Fruit fly (Drosophila melanogaster) whole organism: ENCODE data around the gene Ugt302E1.

Source experiments
- CG8478 ChIP-seq: fragments of >200 bp; optimal IDR thresholded peaks from 2 replicates; lab custom pipeline; 2018; ENCODE audit warnings: inconsistent platforms
- Dll ChIP-seq: fragments of >200 bp; optimal IDR thresholded peaks from 2 replicates; lab custom pipeline; 2017
- usp ChIP-seq: fragments of >200 bp; optimal IDR thresholded peaks from 2 replicates; lab custom pipeline; 2017; ENCODE audit warnings: missing biosample characterization, missing genetic modification characterization, mixed read lengths

- no peak for TF ChIP-seq Dll (lab: Kevin White, UChicago)
- TF ChIP-seq usp (GFP tag; lab: Kevin White, UChicago) = no peak
- TF ChIP-seq CG8478 (lab: Kevin White, UChicago) = no peak
Measured at dm6 chr3R:11177579-11177978, 23.2 kb downstream of the Ugt302E1 start.
